Worm (Caenorhabditis elegans): ENCODE results near the gene lin-52.

The lin-52 gene

DNA sequence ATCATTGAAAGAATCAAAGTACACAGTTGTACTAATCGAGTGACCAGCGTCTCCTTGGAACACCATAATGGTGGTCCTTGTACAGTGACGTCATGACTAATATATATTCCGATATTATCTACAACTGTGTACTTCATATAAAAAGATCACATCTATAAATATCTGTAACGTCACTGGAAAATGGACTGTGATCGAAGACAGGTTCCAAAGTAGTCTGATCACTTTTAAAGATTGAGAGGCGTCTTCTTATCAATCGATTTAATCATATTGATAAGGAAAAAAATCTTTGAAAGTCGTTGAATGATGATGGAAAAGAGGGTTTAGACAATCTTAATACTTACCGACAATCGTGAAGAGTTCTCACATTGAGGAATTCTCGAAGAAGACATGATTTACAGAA is 33.5 kb upstream of the lin-52 start:
- no peak for TF ChIP-seq cog-1 (tag; optimal IDR thresholded peaks at IDR 0.05)
- no peak for TF ChIP-seq klf-2 (GFP tag; conservative IDR thresholded peaks at IDR 0.05)
- no peak for TF ChIP-seq ztf-23 (GFP tag; IDR thresholded peaks at IDR 0.05)
- TF ChIP-seq med-1 (GFP tag; optimal IDR thresholded peaks at IDR 0.05; ENCODE audit: insufficient read depth): no peak
- no peak for TF ChIP-seq ref-1 (GFP tag; conservative IDR thresholded peaks at IDR 0.05)
- no peak for TF ChIP-seq flt-1 (GFP tag; IDR thresholded peaks at IDR 0.05)
- TF ChIP-seq T22C8.4 (GFP tag; IDR thresholded peaks at IDR 0.05): no peak
- no peak for TF ChIP-seq ztf-29 (GFP tag; IDR thresholded peaks at IDR 0.05)
- TF ChIP-seq tab-1 (GFP tag; IDR thresholded peaks at IDR 0.05): no peak

DNA sequence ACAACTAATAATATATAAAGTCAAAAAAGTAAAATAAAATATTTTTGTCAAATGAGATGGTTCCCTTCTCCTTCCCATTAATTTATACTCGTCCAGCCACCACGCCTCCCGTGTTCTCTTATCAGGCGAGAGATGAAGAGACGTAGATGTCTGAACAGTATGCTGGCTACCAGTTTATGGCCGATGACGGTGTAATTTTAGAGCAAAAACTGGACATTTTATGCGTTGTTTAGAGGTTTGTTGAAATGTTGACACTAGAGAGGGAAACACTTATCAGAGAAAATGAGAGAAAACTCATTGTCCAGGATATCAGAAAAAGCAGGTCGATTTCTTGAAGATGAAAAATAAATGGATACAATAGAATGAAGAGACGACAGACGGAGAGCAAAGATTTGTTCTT is 32.6 kb upstream of the lin-52 start:
- no peak for TF ChIP-seq cog-1 (tag; optimal IDR thresholded peaks at IDR 0.05)
- TF ChIP-seq flt-1 (GFP tag; IDR thresholded peaks at IDR 0.05): no peak
- no peak for TF ChIP-seq T22C8.4 (GFP tag; IDR thresholded peaks at IDR 0.05)
- TF ChIP-seq ref-1 (GFP tag; conservative IDR thresholded peaks at IDR 0.05): no peak
- no peak for TF ChIP-seq ztf-29 (GFP tag; IDR thresholded peaks at IDR 0.05)
- TF ChIP-seq ztf-23 (GFP tag; IDR thresholded peaks at IDR 0.05): no peak
- TF ChIP-seq klf-2 (GFP tag; conservative IDR thresholded peaks at IDR 0.05): no peak
- TF ChIP-seq tab-1 (GFP tag; IDR thresholded peaks at IDR 0.05): no peak
- no peak for TF ChIP-seq med-1 (GFP tag; optimal IDR thresholded peaks at IDR 0.05; ENCODE audit: insufficient read depth)

DNA sequence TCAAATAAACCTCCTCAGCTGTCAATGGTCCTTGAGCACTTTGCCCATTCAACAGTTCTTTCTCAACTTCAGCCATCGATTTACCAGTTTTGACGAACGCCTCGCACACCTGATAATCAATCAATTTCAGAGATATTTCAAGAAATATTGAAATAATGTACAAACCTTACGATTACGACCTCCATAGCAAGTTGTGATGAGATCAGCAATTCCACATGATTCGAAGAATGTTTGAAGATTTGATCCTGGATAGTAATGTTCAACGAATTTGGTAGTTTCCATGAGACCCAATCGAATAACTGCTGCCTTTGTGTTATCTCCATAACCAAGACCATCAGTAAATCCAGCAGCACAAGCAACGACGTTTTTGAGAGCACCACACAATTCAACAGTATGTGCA is 30.4 kb upstream of the lin-52 start:
- TF ChIP-seq cog-1 (tag; optimal IDR thresholded peaks at IDR 0.05) (no peak), ztf-29 (GFP tag; IDR thresholded peaks at IDR 0.05) (no peak), tab-1 (GFP tag; IDR thresholded peaks at IDR 0.05) (no peak), T22C8.4 (GFP tag; IDR thresholded peaks at IDR 0.05) (no peak), ztf-23 (GFP tag; IDR thresholded peaks at IDR 0.05) (no peak), med-1 (GFP tag; optimal IDR thresholded peaks at IDR 0.05; ENCODE audit: insufficient read depth) (no peak)

DNA sequence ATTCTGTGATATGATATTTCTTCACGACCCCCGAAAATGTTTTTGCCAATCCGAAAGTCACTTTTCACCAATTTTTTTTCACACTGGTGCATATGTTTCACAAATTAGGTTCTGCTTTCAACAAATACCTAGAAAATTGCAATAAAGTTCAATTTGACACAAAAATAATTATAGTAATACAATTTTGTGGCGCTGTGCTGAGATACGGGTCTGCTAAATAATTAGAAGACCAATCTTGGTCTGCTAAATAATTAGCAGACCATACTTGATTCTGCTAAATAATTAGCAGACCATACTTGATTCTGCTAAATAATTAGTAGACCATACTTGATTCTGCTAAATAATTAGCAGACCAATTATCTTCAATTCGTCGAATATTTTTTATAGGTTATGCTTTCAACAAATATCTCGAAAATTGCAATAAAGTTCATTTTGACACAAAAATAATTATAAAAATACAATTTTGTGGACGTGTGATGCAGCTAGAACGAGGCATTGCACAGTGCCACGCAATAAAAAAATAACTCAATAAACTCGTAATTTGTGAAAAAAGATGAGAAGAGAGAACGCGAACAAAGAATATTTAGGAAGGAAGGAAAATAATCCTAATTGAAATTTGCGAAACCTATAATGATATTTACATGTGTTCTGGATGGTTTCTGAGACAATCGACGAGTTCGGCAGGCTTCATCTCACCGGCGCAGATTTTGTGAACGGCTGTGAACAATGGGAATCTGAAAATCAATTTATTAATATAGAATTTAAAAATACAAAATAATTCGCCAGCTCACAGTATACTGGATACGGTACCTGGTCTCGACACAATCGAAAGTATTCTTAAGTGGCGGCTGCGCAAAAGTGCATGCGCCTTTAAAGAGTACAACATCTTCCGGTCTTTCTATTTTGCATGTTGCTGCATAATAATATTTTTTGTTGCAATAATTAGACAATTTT is 29.4 kb upstream of the lin-52 start:
- TF ChIP-seq T22C8.4 (GFP tag; IDR thresholded peaks at IDR 0.05) (no peak), klf-2 (GFP tag; conservative IDR thresholded peaks at IDR 0.05) (no peak), ref-1 (GFP tag; conservative IDR thresholded peaks at IDR 0.05) (no peak), ztf-29 (GFP tag; IDR thresholded peaks at IDR 0.05) (no peak), flt-1 (GFP tag; IDR thresholded peaks at IDR 0.05) (no peak), cog-1 (tag; optimal IDR thresholded peaks at IDR 0.05) (no peak), tab-1 (GFP tag; IDR thresholded peaks at IDR 0.05) (no peak), med-1 (GFP tag; optimal IDR thresholded peaks at IDR 0.05; ENCODE audit: insufficient read depth) (no peak), ztf-23 (GFP tag; IDR thresholded peaks at IDR 0.05) (no peak)

DNA sequence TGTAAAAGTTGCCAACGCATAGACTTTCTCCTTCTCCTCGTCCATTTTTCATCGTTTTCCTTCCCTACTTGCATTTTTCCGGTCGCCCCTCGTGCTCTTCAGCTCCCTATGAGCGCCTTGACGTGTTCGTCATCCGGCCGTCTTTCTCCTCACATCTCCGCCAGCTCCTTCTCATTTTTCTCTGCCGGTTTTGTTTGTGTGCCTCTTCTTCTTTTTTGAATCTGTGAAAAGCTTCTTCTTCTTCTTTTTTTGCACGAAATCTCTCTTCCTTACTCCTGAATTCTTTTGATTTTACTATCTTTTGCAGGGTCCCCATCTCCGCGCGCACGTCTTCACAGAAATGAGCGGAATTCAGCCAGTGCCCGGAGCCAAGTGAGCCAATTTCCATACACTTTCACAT is 27.0 kb upstream of the lin-52 start, which contains the start of gene K11H3.3:
TSS of gene K11H3.3 (plus strand) at position 308 of the 400 bp plus-strand sequence.
- TF ChIP-seq klf-2 (GFP tag; conservative IDR thresholded peaks at IDR 0.05): no peak
- no peak for TF ChIP-seq ztf-29 (GFP tag; IDR thresholded peaks at IDR 0.05)
- no peak for TF ChIP-seq cog-1 (tag; optimal IDR thresholded peaks at IDR 0.05)
- TF ChIP-seq flt-1 (GFP tag; IDR thresholded peaks at IDR 0.05): no peak
- TF ChIP-seq T22C8.4 (GFP tag; IDR thresholded peaks at IDR 0.05): no peak
- TF ChIP-seq med-1 (GFP tag; optimal IDR thresholded peaks at IDR 0.05; ENCODE audit: insufficient read depth): no peak
- TF ChIP-seq ref-1 (GFP tag; conservative IDR thresholded peaks at IDR 0.05): no peak
- no peak for TF ChIP-seq ztf-23 (GFP tag; IDR thresholded peaks at IDR 0.05)
- TF ChIP-seq tab-1 (GFP tag; IDR thresholded peaks at IDR 0.05): no peak

DNA sequence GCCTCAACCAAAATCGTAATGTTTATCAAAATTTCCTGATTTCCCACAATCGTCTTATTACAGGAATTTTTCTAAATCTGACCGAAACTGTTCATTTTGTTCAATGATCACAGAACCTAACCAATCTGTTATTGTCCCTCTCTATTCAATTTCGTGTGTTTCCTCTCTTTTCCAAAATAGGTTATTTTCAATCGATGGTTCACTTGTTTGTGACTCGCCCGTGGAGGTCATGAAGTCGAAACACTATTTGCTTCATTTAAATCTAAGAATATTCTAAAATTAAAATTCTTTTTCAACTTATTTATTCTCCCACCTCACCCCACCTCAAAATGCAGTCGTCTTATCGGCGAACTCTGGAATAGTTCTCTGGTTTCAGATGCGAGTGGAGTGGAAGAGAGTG is 26.3 kb upstream of the lin-52 start:
- TF ChIP-seq cog-1 (tag; optimal IDR thresholded peaks at IDR 0.05): no peak

DNA sequence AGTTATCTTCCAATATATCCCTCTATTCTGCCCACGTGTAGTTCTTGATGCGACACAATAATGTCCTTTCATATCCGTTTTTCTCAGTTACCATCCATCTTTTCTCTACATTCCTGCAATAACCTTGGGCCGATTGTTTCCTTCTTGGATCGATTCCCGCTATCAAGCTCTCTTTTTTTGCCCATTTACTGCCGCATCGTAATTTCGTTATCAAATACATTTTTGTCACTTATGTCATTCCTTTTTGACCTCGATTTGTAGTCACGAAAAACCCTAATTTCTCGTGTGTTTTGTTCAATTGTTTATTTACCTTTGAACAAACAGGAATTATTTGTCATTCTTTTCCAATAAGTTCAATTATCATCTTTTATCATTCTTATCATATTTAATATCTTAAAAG is 25.4 kb upstream of the lin-52 start:
- TF ChIP-seq tab-1 (GFP tag; IDR thresholded peaks at IDR 0.05) (no peak), med-1 (GFP tag; optimal IDR thresholded peaks at IDR 0.05; ENCODE audit: insufficient read depth) (no peak), ztf-29 (GFP tag; IDR thresholded peaks at IDR 0.05) (no peak), cog-1 (tag; optimal IDR thresholded peaks at IDR 0.05) (no peak), flt-1 (GFP tag; IDR thresholded peaks at IDR 0.05) (no peak), ref-1 (GFP tag; conservative IDR thresholded peaks at IDR 0.05) (no peak), klf-2 (GFP tag; conservative IDR thresholded peaks at IDR 0.05) (no peak), T22C8.4 (GFP tag; IDR thresholded peaks at IDR 0.05) (no peak), ztf-23 (GFP tag; IDR thresholded peaks at IDR 0.05) (no peak)

DNA sequence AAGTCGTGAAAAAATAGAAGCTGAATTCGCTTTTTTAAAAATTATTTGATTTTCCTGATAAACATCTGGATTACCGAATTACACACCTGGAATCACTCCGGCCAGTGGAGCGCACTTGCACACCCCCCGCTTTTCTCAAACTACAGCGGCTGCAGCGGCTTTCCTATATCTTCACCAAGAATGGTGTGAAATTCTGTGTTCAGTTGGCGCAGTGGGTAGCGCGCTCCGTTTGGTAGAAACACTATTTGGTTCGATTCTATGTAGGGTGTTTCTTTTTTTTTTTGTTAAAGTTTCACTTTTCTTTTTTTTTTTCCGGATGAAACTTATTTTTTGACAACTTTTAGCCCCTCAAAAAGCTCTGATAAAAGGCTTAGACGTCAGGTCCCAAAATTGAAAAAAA is 24.6 kb upstream of the lin-52 start:
- TF ChIP-seq T22C8.4 (GFP tag; IDR thresholded peaks at IDR 0.05) (peak; percentile 60), klf-2 (GFP tag; conservative IDR thresholded peaks at IDR 0.05) (peak; percentile 76), tab-1 (GFP tag; IDR thresholded peaks at IDR 0.05) (peak; percentile 84), ztf-29 (GFP tag; IDR thresholded peaks at IDR 0.05) (peak; percentile 65), flt-1 (GFP tag; IDR thresholded peaks at IDR 0.05) (peak; percentile 88), ztf-23 (GFP tag; IDR thresholded peaks at IDR 0.05) (peak; percentile 68), ref-1 (GFP tag; conservative IDR thresholded peaks at IDR 0.05) (peak; percentile 62)

DNA sequence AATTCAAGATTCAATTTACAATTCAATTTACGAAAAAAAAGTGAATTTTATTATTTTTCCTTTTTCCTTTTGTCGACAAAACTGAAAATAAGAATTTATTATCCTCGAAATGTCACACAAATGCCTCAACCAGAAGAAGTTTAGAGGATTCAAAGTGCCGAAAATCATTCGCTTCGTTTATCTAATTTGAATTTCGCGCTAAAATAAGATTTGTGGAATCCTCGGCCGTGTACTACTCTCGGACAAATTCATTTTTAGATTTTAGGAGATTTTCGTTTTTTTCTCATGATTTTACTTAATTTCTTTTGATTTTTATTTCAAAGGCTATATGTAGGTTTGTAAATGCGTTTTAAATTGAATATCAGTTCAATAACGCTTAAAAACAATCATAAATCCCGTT is 24.1 kb upstream of the lin-52 start:
- TF ChIP-seq tab-1 (GFP tag; IDR thresholded peaks at IDR 0.05) (no peak), T22C8.4 (GFP tag; IDR thresholded peaks at IDR 0.05) (no peak), ref-1 (GFP tag; conservative IDR thresholded peaks at IDR 0.05) (no peak), ztf-29 (GFP tag; IDR thresholded peaks at IDR 0.05) (no peak), klf-2 (GFP tag; conservative IDR thresholded peaks at IDR 0.05) (no peak), cog-1 (tag; optimal IDR thresholded peaks at IDR 0.05) (no peak), ztf-23 (GFP tag; IDR thresholded peaks at IDR 0.05) (no peak), flt-1 (GFP tag; IDR thresholded peaks at IDR 0.05) (no peak), med-1 (GFP tag; optimal IDR thresholded peaks at IDR 0.05; ENCODE audit: insufficient read depth) (no peak)

DNA sequence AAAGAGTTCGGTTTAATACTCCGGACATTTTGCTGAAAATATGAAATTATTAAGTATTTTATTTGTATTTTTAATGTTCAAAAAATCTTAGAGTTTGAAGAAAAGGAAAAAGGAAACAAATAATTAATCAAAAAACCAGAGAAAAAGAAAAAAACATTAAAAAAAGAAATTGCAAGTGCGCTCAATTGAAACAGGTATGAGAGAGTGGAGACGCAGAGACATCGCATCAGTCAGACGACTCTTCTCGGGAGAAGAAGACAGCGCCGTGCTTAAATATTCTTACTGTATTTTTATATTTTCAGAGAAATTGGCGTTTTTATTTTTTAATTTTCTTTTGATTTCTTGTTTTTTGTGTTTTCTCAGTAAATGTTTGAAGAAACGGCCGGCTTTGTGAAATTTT is 23.5 kb upstream of the lin-52 start, which contains the start of gene mrpl-36:
TSS of gene mrpl-36 (minus strand) at position 34 of the 400 bp plus-strand sequence.
- TF ChIP-seq tab-1 (GFP tag; IDR thresholded peaks at IDR 0.05) (no peak), flt-1 (GFP tag; IDR thresholded peaks at IDR 0.05) (no peak), ztf-29 (GFP tag; IDR thresholded peaks at IDR 0.05) (no peak), klf-2 (GFP tag; conservative IDR thresholded peaks at IDR 0.05) (no peak), T22C8.4 (GFP tag; IDR thresholded peaks at IDR 0.05) (no peak), cog-1 (tag; optimal IDR thresholded peaks at IDR 0.05) (no peak), med-1 (GFP tag; optimal IDR thresholded peaks at IDR 0.05; ENCODE audit: insufficient read depth) (no peak), ztf-23 (GFP tag; IDR thresholded peaks at IDR 0.05) (no peak), ref-1 (GFP tag; conservative IDR thresholded peaks at IDR 0.05) (no peak)
